Fruit fly (Drosophila melanogaster) whole organism: ENCODE results near the gene CG15005.

Source experiments
- CG8478 ChIP-seq: fragments of >200 bp; optimal IDR thresholded peaks from 2 replicates; lab custom pipeline; 2018; ENCODE audit warnings: inconsistent platforms
- Dll ChIP-seq: fragments of >200 bp; optimal IDR thresholded peaks from 2 replicates; lab custom pipeline; 2017
- pan ChIP-seq: fragments of >200 bp; optimal IDR thresholded peaks from 2 replicates; lab custom pipeline; 2017
- psq ChIP-seq: fragments of >200 bp; optimal IDR thresholded peaks from 2 replicates; lab custom pipeline; 2017
- usp ChIP-seq: fragments of >200 bp; optimal IDR thresholded peaks from 2 replicates; lab custom pipeline; 2017; ENCODE audit warnings: missing biosample characterization, missing genetic modification characterization, mixed read lengths

dm6 chr3L:4185259-4185658 lies 18.9 kb downstream of the CG15005 start:
- TF ChIP-seq pan = no peak
- no peak for TF ChIP-seq usp
- no peak for TF ChIP-seq psq
- no peak for TF ChIP-seq Dll
- no peak for TF ChIP-seq CG8478 (lab: Kevin White, UChicago)
